Fruit fly (Drosophila melanogaster): Measurements from ENCODE around the gene CG31524.

DNA sequence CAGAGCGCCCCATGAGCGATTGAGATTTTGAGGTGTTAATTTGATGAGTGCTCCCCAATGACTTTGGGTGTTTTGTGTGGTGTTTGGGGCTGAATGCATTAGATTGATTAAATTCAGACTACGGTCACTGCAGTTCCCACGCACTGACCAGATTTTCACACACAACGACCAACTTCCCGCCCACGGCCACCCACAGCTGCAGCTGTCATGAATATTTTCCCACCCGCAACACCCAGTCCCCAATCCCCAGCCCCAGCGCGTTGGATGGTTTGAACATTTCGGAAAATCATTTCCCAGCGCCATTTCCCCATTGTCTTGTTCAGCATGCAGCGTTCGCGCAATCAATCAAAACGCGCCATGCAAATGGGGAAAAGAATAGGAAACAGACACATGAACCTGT, 27.3 kb upstream of the CG31524 start:
- TF ChIP-seq Mnt (GFP tag; optimal IDR thresholded peaks at IDR 0.05), result no peak
- no peak for TF ChIP-seq kay (GFP tag; ENCODE audit: borderline replicate concordance)
- no peak for TF ChIP-seq Crg-1 (GFP tag; optimal IDR thresholded peaks at IDR 0.05)
- no peak for TF ChIP-seq CG5204 (GFP tag; optimal IDR thresholded peaks at IDR 0.05)
- no peak for TF ChIP-seq CG7045 (GFP tag; optimal IDR thresholded peaks at IDR 0.05)
- no peak for TF ChIP-seq Hr96 (GFP tag; optimal IDR thresholded peaks at IDR 0.05)
- no peak for TF ChIP-seq CG14711 (tag; optimal IDR thresholded peaks at IDR 0.05)
- no peak for TF ChIP-seq bab1 (GFP tag; optimal IDR thresholded peaks at IDR 0.05)
- TF ChIP-seq tj (GFP tag; optimal IDR thresholded peaks at IDR 0.05), result no peak
- no peak for TF ChIP-seq cic (GFP tag; optimal IDR thresholded peaks at IDR 0.05)
- no peak for TF ChIP-seq Clk (GFP tag; optimal IDR thresholded peaks at IDR 0.05)
- TF ChIP-seq CG11617 (GFP tag; optimal IDR thresholded peaks at IDR 0.05), result no peak
